Worm (Caenorhabditis elegans) whole organism, late embryonic: ENCODE data around the gene F58G11.4.
A peak's percentile ranks its signal among the peaks of the same experiment; 100 is the strongest.

Experiments used
- C38D4.7 ChIP-seq: fragments of 200-800 bp; sonication (Bioruptor generic); optimal IDR thresholded peaks from 2 replicates; lab custom pipeline; 2018; ENCODE audit warnings: mild to moderate bottlenecking, missing genetic modification characterization, moderate library complexity, missing compliant biosample characterization
- ama-1 ChIP-seq: fragments of 150-350 bp; optimal IDR thresholded peaks from 2 replicates; lab custom pipeline; 2014
- ceh-18 ChIP-seq: sonication (generic microtip); optimal IDR thresholded peaks from 2 replicates; lab custom pipeline; 2016; ENCODE audit warnings: missing genetic modification characterization, missing compliant biosample characterization
- ceh-19 ChIP-seq: fragments of 200-800 bp; sonication (Bioruptor generic); optimal IDR thresholded peaks from 2 replicates; lab custom pipeline; 2018; ENCODE audit warnings: mild to moderate bottlenecking, missing genetic modification characterization, missing compliant biosample characterization
- ceh-2 ChIP-seq: sonication (generic microtip); optimal IDR thresholded peaks from 2 replicates; lab custom pipeline; 2016; ENCODE audit warnings: missing genotype, missing genetic modification characterization, missing compliant biosample characterization
- ceh-24 ChIP-seq: sonication (generic microtip); optimal IDR thresholded peaks from 2 replicates; lab custom pipeline; 2016; ENCODE audit warnings: mild to moderate bottlenecking, missing genetic modification characterization, missing compliant biosample characterization
- ceh-30 ChIP-seq: fragments of 150-350 bp; optimal IDR thresholded peaks from 2 replicates; lab custom pipeline; 2014; ENCODE audit warnings: missing biosample characterization, missing genetic modification characterization
- ceh-31 ChIP-seq: sonication (generic microtip); optimal IDR thresholded peaks from 2 replicates; lab custom pipeline; 2016; ENCODE audit warnings: missing genetic modification characterization, missing compliant biosample characterization
- ceh-48 ChIP-seq: sonication (generic microtip); optimal IDR thresholded peaks from 2 replicates; lab custom pipeline; 2016; ENCODE audit warnings: missing genetic modification characterization, inconsistent platforms, missing compliant biosample characterization
- che-1 ChIP-seq: sonication (generic microtip); optimal IDR thresholded peaks from 2 replicates; lab custom pipeline; 2016; ENCODE audit warnings: mild to moderate bottlenecking, missing genetic modification characterization, missing compliant biosample characterization
- dmd-4 ChIP-seq: sonication (generic microtip); optimal IDR thresholded peaks from 2 replicates; lab custom pipeline; 2016; ENCODE audit warnings: borderline replicate concordance, missing genetic modification characterization, missing compliant biosample characterization
- ets-4 ChIP-seq: sonication (generic microtip); optimal IDR thresholded peaks from 2 replicates; lab custom pipeline; 2016; ENCODE audit warnings: missing genetic modification characterization, missing compliant biosample characterization
- fkh-6 ChIP-seq: sonication (generic microtip); optimal IDR thresholded peaks from 2 replicates; lab custom pipeline; 2016; ENCODE audit warnings: missing genetic modification characterization, missing compliant biosample characterization
- gmeb-2 ChIP-seq: sonication (generic microtip); optimal IDR thresholded peaks from 2 replicates; lab custom pipeline; 2016; ENCODE audit warnings: missing genetic modification characterization, inconsistent platforms, missing compliant biosample characterization
- hlh-15 ChIP-seq: sonication (generic microtip); optimal IDR thresholded peaks from 2 replicates; lab custom pipeline; 2016; ENCODE audit warnings: missing genetic modification characterization, missing compliant biosample characterization
- hlh-30 ChIP-seq: sonication (generic microtip); optimal IDR thresholded peaks from 2 replicates; lab custom pipeline; 2017; ENCODE audit warnings: antibody characterized with exemption, missing genetic modification characterization, missing compliant biosample characterization; ENCODE audit not compliant: insufficient read depth
- hlh-8 ChIP-seq: sonication (generic microtip); optimal IDR thresholded peaks from 2 replicates; lab custom pipeline; 2016; ENCODE audit warnings: missing genotype, missing genetic modification characterization, missing compliant biosample characterization
- lin-11 ChIP-seq: fragments of 200-800 bp; sonication (Bioruptor generic); optimal IDR thresholded peaks from 2 replicates; lab custom pipeline; 2018; ENCODE audit warnings: mild to moderate bottlenecking, missing genetic modification characterization, missing compliant biosample characterization
- madf-2 ChIP-seq: sonication (generic microtip); optimal IDR thresholded peaks from 2 replicates; lab custom pipeline; 2017; ENCODE audit warnings: missing genetic modification characterization, missing compliant biosample characterization
- nhr-232 ChIP-seq: sonication (generic microtip); optimal IDR thresholded peaks from 2 replicates; lab custom pipeline; 2016; ENCODE audit warnings: missing genetic modification characterization, missing compliant biosample characterization
- pag-3 ChIP-seq: sonication (generic microtip); optimal IDR thresholded peaks from 2 replicates; lab custom pipeline; 2016; ENCODE audit warnings: missing compliant biosample characterization, missing genetic modification characterization, borderline replicate concordance
- pax-1 ChIP-seq: fragments of 150-350 bp; optimal IDR thresholded peaks from 2 replicates; lab custom pipeline; 2014; ENCODE audit warnings: missing biosample characterization, missing genetic modification characterization
- pros-1 ChIP-seq: fragments of 150-350 bp; optimal IDR thresholded peaks from 2 replicates; lab custom pipeline; 2014; ENCODE audit warnings: missing biosample characterization, missing genetic modification reagents, missing genetic modification characterization
- sdc-2 ChIP-seq: sonication (generic microtip); optimal IDR thresholded peaks from 2 replicates; lab custom pipeline; 2016; ENCODE audit warnings: missing genotype, missing genetic modification characterization, missing compliant biosample characterization
- syd-9 ChIP-seq: sonication (generic microtip); optimal IDR thresholded peaks from 2 replicates; lab custom pipeline; 2016; ENCODE audit warnings: mild to moderate bottlenecking, missing genetic modification characterization, moderate library complexity, missing compliant biosample characterization
- tbx-2 ChIP-seq: sonication (generic microtip); optimal IDR thresholded peaks from 2 replicates; lab custom pipeline; 2016; ENCODE audit warnings: missing genetic modification characterization, missing compliant biosample characterization
- unc-3 ChIP-seq, 2 experiments: fragments of 200-800 bp in 1 of 2; sonication (Bioruptor generic) in 1 of 2; sonication (generic microtip) in 1 of 2; conservative IDR thresholded peaks in 1 of 2; optimal IDR thresholded peaks in 1 of 2; 2 replicates each; pipeline versions ENCODE4 v1.3.6 to Lab custom; 2016 to 2022; ENCODE audit warnings: missing compliant biosample characterization in 2 of 2, missing genetic modification characterization in 2 of 2, missing genetic modification reagents in 1 of 2
- unc-42 ChIP-seq: sonication (generic microtip); optimal IDR thresholded peaks from 2 replicates; lab custom pipeline; 2016; ENCODE audit warnings: missing genotype, missing genetic modification characterization, missing compliant biosample characterization
- zip-5 ChIP-seq: sonication (generic microtip); optimal IDR thresholded peaks from 2 replicates; lab custom pipeline; 2016; ENCODE audit warnings: missing genetic modification characterization, missing compliant biosample characterization
- ztf-16 ChIP-seq: sonication (generic microtip); optimal IDR thresholded peaks from 2 replicates; lab custom pipeline; 2017; ENCODE audit warnings: missing genetic modification characterization, missing compliant biosample characterization

F58G11.4 gene

DNA sequence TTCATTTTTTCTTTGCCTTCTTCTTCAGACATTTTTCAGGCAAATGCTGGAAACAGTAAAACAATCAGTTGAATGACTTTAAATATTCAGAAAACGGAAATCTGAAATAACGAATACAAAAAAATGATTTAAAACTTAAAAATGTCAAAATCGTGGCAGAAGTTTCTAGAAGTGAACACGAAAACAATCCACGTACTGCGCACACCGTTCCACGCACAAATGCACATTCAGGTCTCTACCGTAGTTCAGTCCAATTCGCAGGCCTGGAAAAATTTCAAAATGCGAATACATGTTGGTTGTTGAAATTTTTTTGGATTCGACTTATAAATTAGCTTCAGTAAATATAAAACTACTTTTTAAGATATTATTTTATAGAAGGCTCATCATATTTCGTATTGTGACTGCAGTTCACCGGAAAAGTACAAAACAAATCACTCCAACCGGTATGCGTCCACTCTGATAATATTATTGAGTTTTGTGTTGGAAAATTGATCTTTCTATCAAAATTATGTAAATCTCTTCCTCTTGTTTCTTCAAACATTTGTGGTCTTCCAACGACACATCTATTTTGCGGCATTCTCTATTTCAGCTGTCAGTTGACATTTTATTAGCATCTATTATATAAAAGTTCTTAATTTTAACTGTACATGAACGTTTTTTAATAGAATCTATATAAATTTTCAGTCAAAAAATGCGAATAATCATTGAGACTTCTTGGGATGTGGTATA, at the start of gene F58G11.4, which contains the start of gene mip-2:
F58G11.4 (plus strand) TSS at position 679 of the 729 bp plus-strand sequence.
mip-2 (minus strand) TSS at position 48 of the 729 bp plus-strand sequence.
- TF ChIP-seq gmeb-2 (tag; lab: Kevin White, UChicago), result no peak
- TF ChIP-seq ceh-30 (tag; lab: Kevin White, UChicago), result no peak
- TF ChIP-seq pax-1 (tag; lab: Kevin White, UChicago), result no peak
- TF ChIP-seq che-1 (tag; lab: Kevin White, UChicago), result no peak
- no peak for TF ChIP-seq syd-9 (tag; lab: Kevin White, UChicago)
- no peak for TF ChIP-seq pag-3 (tag; lab: Kevin White, UChicago)
- no peak for TF ChIP-seq ceh-18 (tag; lab: Kevin White, UChicago)
- no peak for TF ChIP-seq ceh-24
- no peak for TF ChIP-seq pros-1 (tag; lab: Kevin White, UChicago)
- no peak for TF ChIP-seq zip-5 (tag; lab: Kevin White, UChicago)
- no peak for TF ChIP-seq ceh-48 (tag; lab: Kevin White, UChicago)
- no peak for TF ChIP-seq sdc-2 (tag; lab: Kevin White, UChicago)
- no peak for TF ChIP-seq hlh-8 (tag; lab: Kevin White, UChicago)
- TF ChIP-seq unc-42 (tag; lab: Kevin White, UChicago), result no peak
- TF ChIP-seq lin-11 (tag; lab: Kevin White, UChicago), result no peak
- no peak for TF ChIP-seq ztf-16 (tag; lab: Kevin White, UChicago)
- no peak for TF ChIP-seq madf-2
- no peak for TF ChIP-seq nhr-232 (tag; lab: Kevin White, UChicago)
- TF ChIP-seq ama-1 (lab: Kevin White, UChicago), result no peak
- TF ChIP-seq hlh-15 (tag; lab: Kevin White, UChicago), result no peak

DNA sequence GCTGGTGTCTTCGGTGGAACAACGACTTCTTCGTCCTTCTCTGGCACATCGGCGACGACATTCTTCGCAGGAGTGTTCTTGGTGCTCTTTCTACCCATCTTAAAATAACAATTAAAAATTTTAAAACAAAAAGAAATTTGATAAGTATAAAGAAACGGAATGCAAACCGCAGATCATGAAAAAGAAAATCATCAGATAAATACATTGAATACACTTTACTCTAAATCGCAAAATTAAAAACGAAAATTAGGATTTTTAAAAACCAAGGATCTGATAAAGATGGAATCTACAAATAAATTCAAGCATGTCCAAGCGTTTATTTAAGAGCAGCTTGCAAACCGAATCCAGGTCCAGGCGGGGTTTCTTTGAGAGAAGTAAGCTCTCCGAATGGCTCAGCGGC, 48.0 kb upstream of the F58G11.4 start, which contains the start of gene F53F4.11:
F53F4.11 (minus strand) TSS at position 101 of the 400 bp plus-strand sequence.
- no peak for TF ChIP-seq ztf-16 (tag; lab: Kevin White, UChicago)
- TF ChIP-seq fkh-6 (tag; lab: Kevin White, UChicago), result no peak
- no peak for TF ChIP-seq C38D4.7 (GFP tag; lab: Kevin White, UChicago)
- TF ChIP-seq, all 69 proteins: peak for 0

DNA sequence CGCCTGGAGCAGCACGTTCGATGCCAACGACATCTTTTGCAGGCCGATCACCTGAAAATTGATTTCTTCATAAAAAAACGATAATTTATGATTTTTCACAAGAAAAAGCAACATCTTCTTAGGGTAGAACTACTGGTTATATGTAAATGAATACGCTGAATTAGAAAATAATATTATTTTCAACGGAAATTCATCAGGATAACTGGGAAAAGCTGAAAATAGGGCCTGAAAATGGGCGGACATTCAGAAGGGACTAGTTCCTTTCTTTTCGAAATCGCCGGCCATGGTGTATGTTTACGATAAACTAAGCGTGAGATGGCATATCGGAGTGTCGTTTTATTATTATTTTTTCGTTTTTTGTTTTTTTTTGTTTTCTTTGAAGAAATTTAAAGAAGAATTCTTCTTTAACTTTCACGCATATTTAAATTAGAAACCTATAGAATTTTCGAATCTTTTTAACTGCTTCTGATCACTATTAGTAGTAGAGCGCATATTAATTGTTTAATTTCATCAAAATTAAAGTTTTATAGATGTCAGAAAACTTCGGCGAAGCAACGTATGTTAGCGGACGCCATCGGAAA, 46.8 kb upstream of the F58G11.4 start, which contains the start of the genes nduv-2 and F53F4.12:
nduv-2 (minus strand) TSS at position 51 of the 581 bp plus-strand sequence.
F53F4.12 (plus strand) TSS at position 531 of the 581 bp plus-strand sequence.
- TF ChIP-seq gmeb-2 (tag; lab: Kevin White, UChicago) (no peak), ceh-2 (tag; lab: Kevin White, UChicago) (peak; percentile 4), tbx-2 (tag; lab: Kevin White, UChicago) (peak; percentile 36), ets-4 (tag; lab: Kevin White, UChicago) (peak; percentile 34), ceh-19 (no peak), ceh-31 (peak; percentile 58), zip-5 (tag; lab: Kevin White, UChicago) (no peak), unc-42 (tag; lab: Kevin White, UChicago) (peak; percentile 12), ceh-18 (tag; lab: Kevin White, UChicago) (no peak)

DNA sequence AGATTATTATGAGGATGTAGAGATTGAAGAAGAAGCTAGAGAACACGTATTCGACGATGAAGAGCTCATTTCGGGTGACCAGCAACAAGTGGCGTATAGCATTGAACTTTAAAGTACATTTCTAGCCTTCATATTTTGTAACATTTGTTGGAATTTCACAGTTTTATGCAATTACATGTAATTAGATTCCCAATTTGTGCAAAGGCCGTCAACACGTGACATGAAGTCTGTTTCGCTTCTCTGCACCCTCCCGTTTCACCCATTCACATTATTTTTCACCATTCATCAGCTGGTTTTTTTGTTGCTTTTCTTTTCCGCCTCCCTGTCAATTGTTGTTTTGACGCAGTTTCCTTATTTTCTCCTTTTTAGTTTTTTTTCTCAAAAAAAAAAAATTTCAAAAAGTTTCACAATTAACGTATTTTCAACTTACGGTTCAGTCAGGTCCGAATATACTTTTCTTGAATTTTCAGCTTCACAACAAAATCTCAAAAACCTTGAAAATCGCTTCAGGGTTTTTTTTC, 45.2 kb upstream of the F58G11.4 start, which contains the start of gene sde-2:
sde-2 (plus strand) TSS at position 471 of the 521 bp plus-strand sequence.
- TF ChIP-seq unc-42 (tag; lab: Kevin White, UChicago) (peak; percentile 93), hlh-30 (tag; lab: Kevin White, UChicago) (peak; percentile 82), dmd-4 (tag; lab: Kevin White, UChicago) (no peak)

DNA sequence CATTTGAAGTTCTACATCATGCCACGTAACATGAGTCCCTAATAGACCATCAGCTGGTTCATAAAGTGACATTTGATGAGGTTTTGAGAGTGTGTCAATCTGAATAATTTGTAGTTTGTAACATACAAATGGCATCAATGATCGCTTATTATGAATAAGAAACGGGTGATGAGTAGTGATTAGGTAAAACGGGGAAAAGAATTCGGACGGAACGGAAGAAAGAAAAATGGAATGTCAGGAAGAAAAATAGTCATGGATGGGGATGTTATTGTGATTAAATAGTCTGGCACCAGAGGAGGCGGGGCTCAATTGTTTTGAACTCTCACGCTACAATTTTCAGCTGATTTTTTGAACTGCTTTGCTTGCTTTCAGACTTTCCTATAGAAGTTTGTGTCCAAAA, 38.2 kb upstream of the F58G11.4 start, which contains the start of gene H37A05.2:
H37A05.2 (minus strand) TSS at position 101 of the 400 bp plus-strand sequence.
- TF ChIP-seq unc-3 (GFP tag; conservative IDR thresholded peaks at IDR 0.05; lab: Robert Waterston, UW) (no peak), unc-3 (tag; optimal IDR thresholded peaks at IDR 0.05; lab: Kevin White, UChicago) (no peak)
